Comparison of ENCODE assay signal across 1 fruit fly cellular context in the genomic region with DNA sequence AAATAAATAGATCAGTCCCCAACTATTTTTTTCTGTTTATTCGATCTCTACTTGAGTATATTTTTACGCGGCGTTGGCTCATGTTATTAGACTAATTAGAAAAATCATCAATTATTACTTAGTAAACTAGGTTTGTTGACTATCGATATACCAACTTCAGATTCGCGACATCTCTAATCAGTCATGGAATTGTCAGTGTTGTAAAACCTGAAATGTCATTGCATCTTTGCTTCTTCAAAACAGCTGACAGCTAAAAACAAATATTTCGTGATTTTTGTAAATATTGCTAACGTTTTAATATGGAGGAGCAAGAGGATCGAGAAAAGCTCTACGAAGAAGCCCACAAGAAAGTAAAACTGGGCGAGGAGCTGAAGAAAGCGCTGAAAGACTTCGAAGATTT.
A peak's percentile ranks its signal among the peaks of the same experiment; 100 is the strongest.
TF ChIP-seq lines count a peak whose summit lies in the region.

A gene (plus strand): TSS at position 216 of the 400 bp plus-strand sequence.

TF ChIP-seq in whole organism, embryonic, 481 proteins besides CTCF, POLR2A, EP300 and RAD21 (continued from another document):
- TF ChIP-seq ranshi (GFP tag; IDR thresholded peaks at IDR 0.05; lab: Robert Waterston, UW) = 0 out of 2 replicates have a peak, but pooled peaks have one; percentile 28
- no peak for TF ChIP-seq bowl (GFP tag; IDR thresholded peaks at IDR 0.05; lab: Robert Waterston, UW)
- TF ChIP-seq sna (GFP tag; IDR thresholded peaks at IDR 0.05; lab: Robert Waterston, UW; ENCODE audit: partially characterized antibody) = peak; percentile 28; the same call in 1 of the 2 replicates
- no peak for TF ChIP-seq exex (tag; optimal IDR thresholded peaks at IDR 0.05; lab: Kevin White, UChicago)
- peak; percentile 47 for TF ChIP-seq CG13287 (GFP tag; IDR thresholded peaks at IDR 0.05; lab: Robert Waterston, UW; ENCODE audit: partially characterized antibody)
- no peak for TF ChIP-seq CG30020 (tag; optimal IDR thresholded peaks at IDR 0.05; lab: Kevin White, UChicago)
- TF ChIP-seq HLH4C (GFP tag; IDR thresholded peaks at IDR 0.05; lab: Robert Waterston, UW; ENCODE audit: partially characterized antibody) = peak; percentile 37; the same call in 2 of the 3 replicates
- TF ChIP-seq Opbp (GFP tag; IDR thresholded peaks at IDR 0.05; lab: Robert Waterston, UW; ENCODE audit: partially characterized antibody) = peak; percentile 65; the same call in 2 of the 3 replicates
- no peak for TF ChIP-seq slp2 (GFP tag; optimal IDR thresholded peaks at IDR 0.05; lab: Kevin White, UChicago)
- peak; percentile 82 for TF ChIP-seq Med (GFP tag; lab: Kevin White, UChicago)
- TF ChIP-seq CG34224 (GFP tag; IDR thresholded peaks at IDR 0.05; lab: Robert Waterston, UW; ENCODE audit: partially characterized antibody) = peak; percentile 19; the same call in 2 of the 3 replicates
- TF ChIP-seq slbo (GFP tag; IDR thresholded peaks at IDR 0.05; lab: Robert Waterston, UW) = peak; percentile 49; the same call in 1 of the 2 replicates
- no peak for TF ChIP-seq corto (GFP tag; optimal IDR thresholded peaks at IDR 0.05; lab: Kevin White, UChicago)
- peak; percentile 21 for TF ChIP-seq lbe (GFP tag; optimal IDR thresholded peaks at IDR 0.05; lab: Kevin White, UChicago)
- peak; percentile 24 to 86 for TF ChIP-seq crp (GFP tag; optimal IDR thresholded peaks at IDR 0.05; lab: Kevin White, UChicago)
- TF ChIP-seq salm (tag; optimal IDR thresholded peaks at IDR 0.05; lab: Kevin White, UChicago) = no peak
- peak; percentile 39; the same call in 1 of the 2 replicates for TF ChIP-seq Scr (GFP tag; IDR thresholded peaks at IDR 0.05; lab: Robert Waterston, UW; ENCODE audit: partially characterized antibody)
- no peak for TF ChIP-seq dmrt11E (tag; optimal IDR thresholded peaks at IDR 0.05; lab: Kevin White, UChicago)
- peak; percentile 20 for TF ChIP-seq YL-1 (GFP tag; optimal IDR thresholded peaks at IDR 0.05; lab: Kevin White, UChicago)
- no peak for TF ChIP-seq ab (GFP tag; optimal IDR thresholded peaks at IDR 0.05; lab: Kevin White, UChicago)
- peak; percentile 42 for TF ChIP-seq Bgb (GFP tag; IDR thresholded peaks at IDR 0.05; lab: Robert Waterston, UW; ENCODE audit: partially characterized antibody)
- TF ChIP-seq CG10147 (GFP tag; optimal IDR thresholded peaks at IDR 0.05; lab: Kevin White, UChicago) = no peak
- TF ChIP-seq Fer1 (GFP tag; optimal IDR thresholded peaks at IDR 0.05; lab: Kevin White, UChicago) = peak; percentile 10
- TF ChIP-seq CG1603 (tag; optimal IDR thresholded peaks at IDR 0.05; lab: Kevin White, UChicago) = peak; percentile 23
- TF ChIP-seq Sry-δ (GFP tag; optimal IDR thresholded peaks at IDR 0.05; lab: Kevin White, UChicago) = peak; percentile 14
- peak; percentile 77 for TF ChIP-seq row (GFP tag; IDR thresholded peaks at IDR 0.05; lab: Robert Waterston, UW)
- TF ChIP-seq Usf (GFP tag; optimal IDR thresholded peaks at IDR 0.05; lab: Kevin White, UChicago) = no peak
- TF ChIP-seq CG2678 (tag; optimal IDR thresholded peaks at IDR 0.05; lab: Kevin White, UChicago) = no peak
- TF ChIP-seq CG18262 (tag; optimal IDR thresholded peaks at IDR 0.05; lab: Kevin White, UChicago) = no peak
- peak; percentile 60; the same call in 1 of the 2 replicates for TF ChIP-seq amos (GFP tag; IDR thresholded peaks at IDR 0.05; lab: Robert Waterston, UW; ENCODE audit: partially characterized antibody)
- TF ChIP-seq CG16813 (GFP tag; IDR thresholded peaks at IDR 0.05; lab: Robert Waterston, UW; ENCODE audit: partially characterized antibody) = peak; percentile 23
- TF ChIP-seq CG1792 (GFP tag; optimal IDR thresholded peaks at IDR 0.05; lab: Kevin White, UChicago) = no peak
- TF ChIP-seq Doc3 (GFP tag; IDR thresholded peaks at IDR 0.05; lab: Robert Waterston, UW; ENCODE audit: partially characterized antibody) = peak; percentile 48; the same call in 2 of the 3 replicates
- TF ChIP-seq Hr3 (GFP tag; optimal IDR thresholded peaks at IDR 0.05; lab: Kevin White, UChicago) = no peak
- TF ChIP-seq CG2129 (GFP tag; IDR thresholded peaks at IDR 0.05; lab: Robert Waterston, UW; ENCODE audit: partially characterized antibody) = peak; percentile 39
- peak; percentile 60 for TF ChIP-seq MESR4 (GFP tag; optimal IDR thresholded peaks at IDR 0.05; lab: Kevin White, UChicago)
- no peak for TF ChIP-seq CG10321 (GFP tag; IDR thresholded peaks at IDR 0.05; lab: Robert Waterston, UW)
- TF ChIP-seq stwl (tag; optimal IDR thresholded peaks at IDR 0.05; lab: Kevin White, UChicago) = peak; percentile 7
- TF ChIP-seq sima (GFP tag; optimal IDR thresholded peaks at IDR 0.05; lab: Kevin White, UChicago) = no peak
- peak; percentile 44 for TF ChIP-seq hbn (GFP tag; IDR thresholded peaks at IDR 0.05; lab: Robert Waterston, UW; ENCODE audit: partially characterized antibody)
- TF ChIP-seq CG12236 (GFP tag; optimal IDR thresholded peaks at IDR 0.05; lab: Kevin White, UChicago) = no peak
- no peak for TF ChIP-seq chif (GFP tag; optimal IDR thresholded peaks at IDR 0.05; lab: Kevin White, UChicago)
- TF ChIP-seq Sry-β (GFP tag; optimal IDR thresholded peaks at IDR 0.05; lab: Kevin White, UChicago) = peak; percentile 84
- no peak for TF ChIP-seq unpg (GFP tag; optimal IDR thresholded peaks at IDR 0.05; lab: Kevin White, UChicago)
- no peak for TF ChIP-seq Sox102F (GFP tag; optimal IDR thresholded peaks at IDR 0.05; lab: Kevin White, UChicago)
- no peak for TF ChIP-seq gt (GFP tag; IDR thresholded peaks at IDR 0.05; lab: Robert Waterston, UW)
- TF ChIP-seq CG6254 (GFP tag; optimal IDR thresholded peaks at IDR 0.05; lab: Kevin White, UChicago) = no peak
- no peak for TF ChIP-seq gsb (GFP tag; IDR thresholded peaks at IDR 0.05; lab: Robert Waterston, UW)
- no peak for TF ChIP-seq lab (GFP tag; optimal IDR thresholded peaks at IDR 0.05; lab: Kevin White, UChicago)
- no peak for TF ChIP-seq rib (GFP tag; IDR thresholded peaks at IDR 0.05; lab: Robert Waterston, UW)
- peak; percentile 84 for TF ChIP-seq MBD-R2 (GFP tag; IDR thresholded peaks at IDR 0.05; lab: Robert Waterston, UW)
- peak; percentile 91 for TF ChIP-seq CG10267 (tag; optimal IDR thresholded peaks at IDR 0.05; lab: Kevin White, UChicago)
- TF ChIP-seq hth (optimal IDR thresholded peaks at IDR 0.05; lab: Kevin White, UChicago) = no peak
- no peak for TF ChIP-seq vfl (GFP tag; optimal IDR thresholded peaks at IDR 0.05; lab: Kevin White, UChicago)
- peak; percentile 63 for TF ChIP-seq Dll (GFP tag; IDR thresholded peaks at IDR 0.05; lab: Robert Waterston, UW; ENCODE audit: partially characterized antibody)
- TF ChIP-seq Rfx (GFP tag; IDR thresholded peaks at IDR 0.05; lab: Robert Waterston, UW) = peak; percentile 31; the same call in 1 of the 2 replicates
- TF ChIP-seq cas (GFP tag; IDR thresholded peaks at IDR 0.05; lab: Robert Waterston, UW) = no peak
- TF ChIP-seq vnd (GFP tag; IDR thresholded peaks at IDR 0.05; lab: Robert Waterston, UW; ENCODE audit: partially characterized antibody) = 0 out of 3 replicates have a peak, but pooled peaks have one; percentile 15
